Worm (Caenorhabditis elegans): ENCODE results near the gene math-20.
"Not testable (repeated sequence)": the region's sequence is repeated elsewhere in the genome, so short reads cannot be mapped to it uniquely, and the experiment has no call there.

DNA sequence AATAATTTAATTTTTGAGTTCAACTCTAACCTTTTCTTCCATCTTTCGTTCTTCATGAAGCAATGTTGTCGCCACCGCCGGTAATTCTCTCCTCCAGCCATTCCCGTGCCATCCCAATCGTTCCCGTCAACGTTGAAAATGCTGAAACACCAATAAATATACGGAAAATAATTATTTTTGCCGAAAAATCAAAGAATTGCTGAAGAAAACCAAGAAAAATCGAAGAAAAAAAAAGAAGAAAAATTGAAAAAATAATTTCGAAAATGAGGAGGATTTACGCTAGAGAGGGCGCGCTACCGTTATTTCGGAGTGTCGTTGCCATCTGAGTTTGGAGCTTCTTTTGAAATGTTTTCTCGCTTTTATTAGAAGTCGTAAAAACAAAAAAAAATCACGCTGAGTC is 27.2 kb downstream of the math-20 start, which contains the start of gene cya-2:
- TF ChIP-seq lin-35 (GFP tag; optimal IDR thresholded peaks at IDR 0.05); hrde-1 (tag; optimal IDR thresholded peaks at IDR 0.05; ENCODE audit: borderline replicate concordance): not testable (repeated sequence)
